Worm (Caenorhabditis elegans) whole organism, L1 larva: ENCODE measurements around the gene T10C6.6.

Experiments
- C16A3.4 ChIP-seq: fragments of 150-350 bp; optimal IDR thresholded peaks from 2 replicates; lab custom pipeline; 2014; ENCODE audit warnings: missing biosample characterization, missing genetic modification characterization
- alr-1 ChIP-seq: fragments of 200-800 bp; sonication (Bioruptor generic); optimal IDR thresholded peaks from 2 replicates; lab custom pipeline; 2018; ENCODE audit warnings: borderline replicate concordance, mild to moderate bottlenecking, missing genetic modification characterization, missing compliant biosample characterization
- aly-2 ChIP-seq: fragments of 150-350 bp; optimal IDR thresholded peaks from 2 replicates; lab custom pipeline; 2014; ENCODE audit warnings: missing biosample characterization, missing genetic modification characterization
- ama-1 ChIP-seq: fragments of 150-350 bp; optimal IDR thresholded peaks from 2 replicates; lab custom pipeline; 2014
- ceh-63 ChIP-seq: fragments of 200-800 bp; sonication (Bioruptor generic); optimal IDR thresholded peaks from 2 replicates; lab custom pipeline; 2018; ENCODE audit warnings: mild to moderate bottlenecking, missing genetic modification characterization, missing compliant biosample characterization
- ceh-88 ChIP-seq: fragments of 200-800 bp; sonication (Bioruptor generic); IDR thresholded peaks from 2 replicates; pipeline ENCODE4 v1.3.6; 2022; ENCODE audit warnings: missing genetic modification characterization, missing compliant biosample characterization
- dpl-1 ChIP-seq, 3 experiments: fragments of 150-350 bp in 2 of 3; sonication (generic microtip) in 1 of 3; optimal IDR thresholded peaks; 2 replicates each; lab custom pipeline; 2014 to 2017; ENCODE audit warnings: missing biosample characterization in 3 of 3, missing genetic modification characterization in 3 of 3, missing genetic modification reagents in 3 of 3
- dsc-1 ChIP-seq: sonication (generic microtip); optimal IDR thresholded peaks from 2 replicates; lab custom pipeline; 2016; ENCODE audit warnings: mild to moderate bottlenecking, missing genetic modification characterization, missing compliant biosample characterization
- efl-1 ChIP-seq, 4 experiments: fragments of 150-350 bp; optimal IDR thresholded peaks in 3 of 4; peaks in 1 of 4; 1 replicate in 1 of 4; 2 replicates in 3 of 4; lab custom pipeline; 2014; ENCODE audit warnings: missing biosample characterization in 2 of 4, missing genetic modification characterization in 2 of 4, missing genetic modification reagents in 2 of 4
- efl-3 ChIP-seq: fragments of 200-800 bp; sonication (Bioruptor generic); optimal IDR thresholded peaks from 2 replicates; lab custom pipeline; 2018; ENCODE audit warnings: mild to moderate bottlenecking, missing genetic modification characterization, missing compliant biosample characterization
- egl-27 ChIP-seq, 2 experiments: fragments of 150-350 bp in 1 of 2; sonication (generic microtip); optimal IDR thresholded peaks; 3 replicates each; lab custom pipeline; 2017 to 2018; ENCODE audit warnings: missing biosample characterization in 2 of 2, missing genetic modification characterization in 2 of 2, missing genetic modification reagents in 2 of 2
- elt-2 ChIP-seq: sonication (generic microtip); optimal IDR thresholded peaks from 2 replicates; lab custom pipeline; 2016; ENCODE audit warnings: missing genetic modification characterization, mild to moderate bottlenecking, inconsistent platforms, missing compliant biosample characterization, missing genetic modification reagents
- ets-5 ChIP-seq: fragments of 200-800 bp; sonication (Bioruptor generic); IDR thresholded peaks from 2 replicates; pipeline ENCODE4 v1.3.6; 2022; ENCODE audit warnings: missing genetic modification characterization, missing compliant biosample characterization
- fkh-10 ChIP-seq: sonication (generic microtip); optimal IDR thresholded peaks from 2 replicates; lab custom pipeline; 2017; ENCODE audit warnings: missing biosample characterization, missing genetic modification reagents, missing genetic modification characterization
- fkh-4 ChIP-seq: sonication (generic microtip); optimal IDR thresholded peaks from 2 replicates; lab custom pipeline; 2016; ENCODE audit warnings: missing compliant biosample characterization, missing genetic modification characterization, borderline replicate concordance
- fos-1 ChIP-seq: fragments of 150-350 bp; optimal IDR thresholded peaks from 2 replicates; lab custom pipeline; 2014; ENCODE audit warnings: missing biosample characterization, missing genetic modification characterization
- hlh-17 ChIP-seq: fragments of 200-800 bp; sonication (Bioruptor generic); optimal IDR thresholded peaks from 2 replicates; lab custom pipeline; 2018; ENCODE audit warnings: missing genetic modification characterization, mild to moderate bottlenecking, missing compliant biosample characterization, moderate library complexity, borderline replicate concordance
- hlh-4 ChIP-seq: sonication (generic microtip); optimal IDR thresholded peaks from 2 replicates; lab custom pipeline; 2016; ENCODE audit warnings: mild to moderate bottlenecking, missing genetic modification characterization, missing compliant biosample characterization
- hpl-2 ChIP-seq: fragments of 150-350 bp; optimal IDR thresholded peaks from 2 replicates; lab custom pipeline; 2014; ENCODE audit warnings: missing biosample characterization, missing genetic modification reagents, missing genetic modification characterization
- jun-1 ChIP-seq: fragments of 150-350 bp; optimal IDR thresholded peaks from 2 replicates; lab custom pipeline; 2014; ENCODE audit warnings: missing biosample characterization, missing genetic modification reagents, missing genetic modification characterization
- lin-14 ChIP-seq: fragments of 200-800 bp; sonication (Bioruptor generic); optimal IDR thresholded peaks from 2 replicates; lab custom pipeline; 2018; ENCODE audit warnings: mild to moderate bottlenecking, missing genetic modification characterization, moderate library complexity, missing compliant biosample characterization
- lin-39 ChIP-seq: fragments of 150-350 bp; optimal IDR thresholded peaks from 2 replicates; lab custom pipeline; 2014; ENCODE audit warnings: missing biosample characterization, missing genetic modification reagents, missing genetic modification characterization
- lir-3 ChIP-seq: sonication (generic microtip); optimal IDR thresholded peaks from 2 replicates; lab custom pipeline; 2016; ENCODE audit warnings: mild to moderate bottlenecking, missing genetic modification characterization, moderate library complexity, missing compliant biosample characterization; ENCODE audit not compliant: poor library complexity
- mab-9 ChIP-seq: fragments of 200-800 bp; sonication (Bioruptor generic); IDR thresholded peaks from 2 replicates; pipeline ENCODE4 v1.3.6; 2022; ENCODE audit warnings: missing genetic modification reagents, missing genetic modification characterization, missing compliant biosample characterization
- mef-2 ChIP-seq: fragments of 150-350 bp; optimal IDR thresholded peaks from 2 replicates; lab custom pipeline; 2014; ENCODE audit warnings: missing biosample characterization, missing genetic modification characterization
- mep-1 ChIP-seq: fragments of 150-350 bp; optimal IDR thresholded peaks from 2 replicates; lab custom pipeline; 2014; ENCODE audit warnings: missing biosample characterization, missing genetic modification characterization
- nhr-20 ChIP-seq: sonication (generic microtip); optimal IDR thresholded peaks from 2 replicates; lab custom pipeline; 2016; ENCODE audit warnings: mild to moderate bottlenecking, missing genetic modification characterization, missing compliant biosample characterization
- nhr-47 ChIP-seq: sonication (generic microtip); optimal IDR thresholded peaks from 2 replicates; lab custom pipeline; 2016; ENCODE audit warnings: mild to moderate bottlenecking, missing genetic modification characterization, moderate library complexity, missing compliant biosample characterization
- nhr-71 ChIP-seq: sonication (generic microtip); optimal IDR thresholded peaks from 2 replicates; lab custom pipeline; 2016; ENCODE audit warnings: mild to moderate bottlenecking, missing genetic modification characterization, moderate library complexity, missing compliant biosample characterization
- nhr-76 ChIP-seq: sonication (generic microtip); optimal IDR thresholded peaks from 2 replicates; lab custom pipeline; 2017; ENCODE audit warnings: missing biosample characterization, missing genetic modification characterization
- nhr-77 ChIP-seq: fragments of 150-350 bp; optimal IDR thresholded peaks from 2 replicates; lab custom pipeline; 2014; ENCODE audit warnings: missing biosample characterization, missing genetic modification characterization
- pax-3 ChIP-seq: fragments of 200-800 bp; sonication (Bioruptor generic); optimal IDR thresholded peaks from 2 replicates; lab custom pipeline; 2018; ENCODE audit warnings: mild to moderate bottlenecking, missing genetic modification characterization, moderate library complexity, missing compliant biosample characterization
- pqm-1 ChIP-seq: sonication (generic microtip); optimal IDR thresholded peaks from 3 replicates; lab custom pipeline; 2017; ENCODE audit warnings: missing biosample characterization, missing genetic modification characterization
- rnt-1 ChIP-seq: sonication (generic microtip); optimal IDR thresholded peaks from 2 replicates; lab custom pipeline; 2016; ENCODE audit warnings: mild to moderate bottlenecking, missing genetic modification characterization, moderate library complexity, missing compliant biosample characterization
- skn-1 ChIP-seq: fragments of 150-350 bp; optimal IDR thresholded peaks from 2 replicates; lab custom pipeline; 2014; ENCODE audit warnings: missing biosample characterization, missing genetic modification characterization
- snpc-4 ChIP-seq: fragments of 150-350 bp; optimal IDR thresholded peaks from 2 replicates; lab custom pipeline; 2014; ENCODE audit warnings: missing biosample characterization, missing genetic modification characterization
- swsn-7 ChIP-seq: sonication (generic microtip); optimal IDR thresholded peaks from 2 replicates; lab custom pipeline; 2016; ENCODE audit warnings: missing genetic modification characterization, missing compliant biosample characterization
- unc-30 ChIP-seq: sonication (generic microtip); optimal IDR thresholded peaks from 2 replicates; lab custom pipeline; 2017; ENCODE audit warnings: missing biosample characterization, missing genetic modification characterization
- unc-62 ChIP-seq: fragments of 150-350 bp; optimal IDR thresholded peaks from 2 replicates; lab custom pipeline; 2014; ENCODE audit warnings: missing biosample characterization, missing genetic modification reagents, missing genetic modification characterization
- unc-98 ChIP-seq: fragments of 200-800 bp; sonication (Bioruptor generic); IDR thresholded peaks from 2 replicates; pipeline ENCODE4 v1.3.6; 2022; ENCODE audit warnings: missing genetic modification characterization, missing compliant biosample characterization
- vab-15 ChIP-seq: sonication (generic microtip); optimal IDR thresholded peaks from 2 replicates; lab custom pipeline; 2017; ENCODE audit warnings: missing genotype, mild to moderate bottlenecking, missing genetic modification characterization, missing compliant biosample characterization
- xbp-1 ChIP-seq: sonication (generic microtip); optimal IDR thresholded peaks from 2 replicates; lab custom pipeline; 2016; ENCODE audit warnings: missing genetic modification characterization, missing compliant biosample characterization
- ztf-11 ChIP-seq, 2 experiments: sonication (generic microtip); optimal IDR thresholded peaks; 2 replicates each; lab custom pipeline; 2016 to 2017; ENCODE audit warnings: missing genetic modification characterization in 2 of 2, missing biosample characterization in 1 of 2, missing compliant biosample characterization in 1 of 2

Gene T10C6.6

ce11 chrV:16022600-16022999, 1.5 kb upstream of the T10C6.6 start (continued):
- TF ChIP-seq unc-30 (tag; lab: Kevin White, UChicago) (no peak), nhr-76 (tag; lab: Kevin White, UChicago) (no peak), nhr-71 (peak; percentile 73), fos-1 (tag; lab: Kevin White, UChicago) (no peak), hlh-4 (tag; lab: Kevin White, UChicago) (no peak), fkh-10 (GFP tag; lab: Kevin White, UChicago) (no peak), mep-1 (no peak), xbp-1 (peak; percentile 55), dpl-1 (GFP tag; optimal IDR thresholded peaks at IDR 0.05; lab: Kevin White, UChicago) (peak; percentile 82 to 91 (median 88)), efl-1 (optimal IDR thresholded peaks at IDR 0.05; lab: Kevin White, UChicago) (peak; percentile 92 to 95), efl-1 (GFP tag; optimal IDR thresholded peaks at IDR 0.05 in 1 of 2; lab: Kevin White, UChicago) (peak; percentile 92 to 99), rnt-1 (tag; lab: Kevin White, UChicago) (peak; percentile 96), elt-2 (tag; lab: Kevin White, UChicago) (peak; percentile 16), hpl-2 (GFP tag; lab: Kevin White, UChicago) (no peak), fkh-4 (tag; lab: Kevin White, UChicago) (peak; percentile 60), nhr-20 (peak; percentile 56), pqm-1 (tag; lab: Kevin White, UChicago) (no peak), ama-1 (no peak), lin-39 (tag; lab: Kevin White, UChicago) (no peak), efl-3 (GFP tag; lab: Kevin White, UChicago) (no peak), unc-98 (GFP tag; lab: Robert Waterston, UW) (peak; percentile 66), ets-5 (no peak), swsn-7 (tag; lab: Kevin White, UChicago) (peak; percentile 52), snpc-4 (tag; lab: Kevin White, UChicago) (peak; percentile 68), unc-62 (no peak), jun-1 (tag; lab: Kevin White, UChicago) (no peak), dsc-1 (tag; lab: Kevin White, UChicago) (peak; percentile 52), aly-2 (tag; lab: Kevin White, UChicago) (no peak), ztf-11 (tag; optimal IDR thresholded peaks at IDR 0.05; lab: Kevin White, UChicago) (peak in 1 of 2 experiments; percentile 82), skn-1 (tag; lab: Kevin White, UChicago) (peak; percentile 25), ceh-88 (GFP tag; lab: Robert Waterston, UW) (no peak), vab-15 (no peak), pax-3 (tag; lab: Kevin White, UChicago) (peak; percentile 40), mef-2 (tag; lab: Kevin White, UChicago) (no peak), C16A3.4 (tag; lab: Kevin White, UChicago) (peak; percentile 1), lir-3 (peak; percentile 84), lin-14 (GFP tag; lab: Kevin White, UChicago) (no peak), nhr-47 (peak; percentile 73), egl-27 (tag; optimal IDR thresholded peaks at IDR 0.05; lab: Kevin White, UChicago) (no peak)

- TF ChIP-seq ceh-63 (GFP tag; lab: Kevin White, UChicago) (no peak), egl-27 (tag; optimal IDR thresholded peaks at IDR 0.05; lab: Kevin White, UChicago) (no peak), nhr-20 (no peak), ama-1 (no peak), nhr-77 (tag; lab: Kevin White, UChicago) (no peak), dpl-1 (GFP tag; optimal IDR thresholded peaks at IDR 0.05; lab: Kevin White, UChicago) (no peak), aly-2 (tag; lab: Kevin White, UChicago) (no peak), mab-9 (no peak), alr-1 (tag; lab: Kevin White, UChicago) (no peak), ztf-11 (tag; optimal IDR thresholded peaks at IDR 0.05; lab: Kevin White, UChicago) (no peak), hlh-17 (GFP tag; lab: Kevin White, UChicago) (no peak)
Measured at ce11 chrV:16023051-16023450, 1.1 kb upstream of the T10C6.6 start, which contains the start of gene cwc-15. TSS of gene cwc-15 (plus strand) at chrV:16023351.
